Worm (Caenorhabditis elegans) whole organism, late embryonic: ENCODE data around the gene sqv-2.

ENCODE experiments used
- K02D7.2 ChIP-seq: sonication (generic microtip); optimal IDR thresholded peaks from 2 replicates; lab custom pipeline; 2017; ENCODE audit warnings: mild to moderate bottlenecking, missing genetic modification characterization, missing compliant biosample characterization
- ama-1 ChIP-seq: fragments of 150-350 bp; optimal IDR thresholded peaks from 2 replicates; lab custom pipeline; 2014
- ceh-30 ChIP-seq: fragments of 150-350 bp; optimal IDR thresholded peaks from 2 replicates; lab custom pipeline; 2014; ENCODE audit warnings: missing biosample characterization, missing genetic modification characterization
- ceh-6 ChIP-seq: fragments of 200-800 bp; sonication (Bioruptor generic); optimal IDR thresholded peaks from 2 replicates; lab custom pipeline; 2018; ENCODE audit warnings: mild to moderate bottlenecking, missing genetic modification characterization, missing compliant biosample characterization
- dve-1 ChIP-seq: sonication (generic microtip); optimal IDR thresholded peaks from 2 replicates; lab custom pipeline; 2017; ENCODE audit warnings: antibody characterized with exemption, mild to moderate bottlenecking, missing genetic modification characterization, missing compliant biosample characterization
- nhr-11 ChIP-seq: fragments of 150-350 bp; optimal IDR thresholded peaks from 2 replicates; lab custom pipeline; 2014; ENCODE audit warnings: missing biosample characterization, missing genetic modification characterization
- pha-4 ChIP-seq: fragments of 150-350 bp; optimal IDR thresholded peaks from 2 replicates; lab custom pipeline; 2018; ENCODE audit warnings: missing biosample characterization, missing genetic modification reagents, missing genetic modification characterization
- pqm-1 ChIP-seq: sonication (generic microtip); optimal IDR thresholded peaks from 2 replicates; lab custom pipeline; 2016; ENCODE audit warnings: missing genetic modification characterization, missing compliant biosample characterization
- ref-2 ChIP-seq: sonication (generic microtip); optimal IDR thresholded peaks from 2 replicates; lab custom pipeline; 2016; ENCODE audit warnings: missing genetic modification characterization, missing compliant biosample characterization
- syd-9 ChIP-seq: sonication (generic microtip); optimal IDR thresholded peaks from 2 replicates; lab custom pipeline; 2016; ENCODE audit warnings: mild to moderate bottlenecking, missing genetic modification characterization, moderate library complexity, missing compliant biosample characterization

ce11 chrII:2923617-2924016, 29.4 kb upstream of the sqv-2 start, which contains the start of gene ZK355.2:
- TF ChIP-seq syd-9 (tag; lab: Kevin White, UChicago) (no peak), dve-1 (tag; lab: Kevin White, UChicago) (no peak), ama-1 (lab: Kevin White, UChicago) (no peak), pha-4 (no peak), ref-2 (tag; lab: Kevin White, UChicago) (no peak), ceh-6 (GFP tag; lab: Kevin White, UChicago) (no peak), ceh-30 (no peak), K02D7.2 (tag; lab: Kevin White, UChicago) (no peak), pqm-1 (tag; lab: Kevin White, UChicago) (no peak), nhr-11 (tag; lab: Kevin White, UChicago) (no peak)
